Worm (Caenorhabditis elegans): Measurements from ENCODE around the gene F48G7.8.

F48G7.8 gene

ce11 chrV:627585-627984, at the start of gene F48G7.8:
TSS of gene F48G7.8 (minus strand) at chrV:627685.
- no peak for TF ChIP-seq madf-3 (GFP tag; IDR thresholded peaks at IDR 0.05)
- TF ChIP-seq dpl-1 (GFP tag; optimal IDR thresholded peaks at IDR 0.05): no peak
- TF ChIP-seq Y67H2A.10 (GFP tag; conservative IDR thresholded peaks at IDR 0.05): no peak
- no peak for TF ChIP-seq cebp-2 (GFP tag; IDR thresholded peaks at IDR 0.05)
- TF ChIP-seq ztf-3 (GFP tag; optimal IDR thresholded peaks at IDR 0.05): no peak
- no peak for TF ChIP-seq sdz-38 (tag; optimal IDR thresholded peaks at IDR 0.05)
- TF ChIP-seq attf-3 (GFP tag; conservative IDR thresholded peaks at IDR 0.05): no peak
- no peak for TF ChIP-seq egl-18 (GFP tag; IDR thresholded peaks at IDR 0.05)
- no peak for TF ChIP-seq ekl-4 (GFP tag; IDR thresholded peaks at IDR 0.05)
- no peak for TF ChIP-seq lag-1 (GFP tag; IDR thresholded peaks at IDR 0.05)
- TF ChIP-seq hmg-20 (GFP tag; IDR thresholded peaks at IDR 0.05): no peak
- TF ChIP-seq C06A6.2 (GFP tag; conservative IDR thresholded peaks at IDR 0.05): no peak
- no peak for TF ChIP-seq nfya-1 (tag; optimal IDR thresholded peaks at IDR 0.05; ENCODE audit: borderline replicate concordance, insufficient read depth)
- no peak for TF ChIP-seq ceh-58 (GFP tag; IDR thresholded peaks at IDR 0.05)
- TF ChIP-seq T07F8.4 (tag; optimal IDR thresholded peaks at IDR 0.05): no peak
- no peak for TF ChIP-seq aptf-2 (GFP tag; conservative IDR thresholded peaks at IDR 0.05)
- no peak for TF ChIP-seq B0336.3 (GFP tag; IDR thresholded peaks at IDR 0.05)
- TF ChIP-seq pbrm-1 (GFP tag; IDR thresholded peaks at IDR 0.05): no peak

ce11 chrV:676550-677084, 49.1 kb upstream of the F48G7.8 start, which contains the start of the genes fbxa-72 and srx-21:
TSS of gene fbxa-72 (minus strand) at chrV:676753.
TSS of gene srx-21 (plus strand) at chrV:677034.
- TF ChIP-seq nhr-80 (tag; optimal IDR thresholded peaks at IDR 0.05) (peak; percentile 69), C17E4.6 (GFP tag; IDR thresholded peaks at IDR 0.05) (no peak)

- TF ChIP-seq nhr-90 (tag; optimal IDR thresholded peaks at IDR 0.05) (no peak), hmg-20 (GFP tag; IDR thresholded peaks at IDR 0.05) (no peak), zfh-2 (GFP tag; conservative IDR thresholded peaks at IDR 0.05) (0 out of 2 replicates have a peak, but pooled peaks have one; percentile 42), snpc-4 (GFP tag; optimal IDR thresholded peaks at IDR 0.05) (no peak), snpc-4 (tag; optimal IDR thresholded peaks at IDR 0.05) (peak in 2 of 4 experiments; percentile 78 to 88), snpc-1.1 (tag; optimal IDR thresholded peaks at IDR 0.05; ENCODE audit: insufficient read depth) (peak; percentile 54)
Measured at ce11 chrV:676090-676489, 48.6 kb upstream of the F48G7.8 start.

- TF ChIP-seq hlh-26 (GFP tag; conservative IDR thresholded peaks at IDR 0.05) (no peak), Y56A3A.18 (GFP tag; IDR thresholded peaks at IDR 0.05) (no peak), madf-10 (tag; optimal IDR thresholded peaks at IDR 0.05) (no peak), rec-8 (tag; optimal IDR thresholded peaks at IDR 0.05) (no peak), atf-7 (tag; optimal IDR thresholded peaks at IDR 0.05) (no peak), let-607 (tag; optimal IDR thresholded peaks at IDR 0.05) (no peak), ama-1 (optimal IDR thresholded peaks at IDR 0.05) (no peak), ama-1 (GFP tag; optimal IDR thresholded peaks at IDR 0.05) (no peak), egl-18 (GFP tag; IDR thresholded peaks at IDR 0.05) (no peak), hmg-20 (GFP tag; IDR thresholded peaks at IDR 0.05) (no peak), sea-2 (GFP tag; IDR thresholded peaks at IDR 0.05) (no peak), lin-54 (GFP tag; optimal IDR thresholded peaks at IDR 0.05) (no peak), lsl-1 (GFP tag; optimal IDR thresholded peaks at IDR 0.05) (no peak), lin-40 (tag; optimal IDR thresholded peaks at IDR 0.05) (no peak)
Measured at ce11 chrV:674213-674612, 46.7 kb upstream of the F48G7.8 start, which contains the start of gene sru-25. TSS of gene sru-25 (minus strand) at chrV:674313.
